Worm (Caenorhabditis elegans): Measurements from ENCODE around the gene cwf-19L1.

The cwf-19L1 gene

ce11 chrV:6120156-6120879 lies 12.7 kb downstream of the cwf-19L1 start, which contains the start of gene ceh-49:
Gene ceh-49 (minus strand): TSS chrV:6120206.
- TF ChIP-seq aly-1 (tag; optimal IDR thresholded peaks at IDR 0.05) (no peak), tra-4 (tag; optimal IDR thresholded peaks at IDR 0.05) (no peak), tbx-37 (GFP tag; conservative IDR thresholded peaks at IDR 0.05) (no peak), ceh-13 (GFP tag; optimal IDR thresholded peaks at IDR 0.05) (no peak), ceh-36 (tag; optimal IDR thresholded peaks at IDR 0.05) (no peak), ets-7 (tag; optimal IDR thresholded peaks at IDR 0.05) (no peak), ama-1 (optimal IDR thresholded peaks at IDR 0.05) (no peak), hmbx-1 (tag; optimal IDR thresholded peaks at IDR 0.05) (no peak), hmg-4 (GFP tag; optimal IDR thresholded peaks at IDR 0.05) (no peak), tbx-11 (GFP tag; IDR thresholded peaks at IDR 0.05) (no peak), F13C5.2 (tag; optimal IDR thresholded peaks at IDR 0.05) (no peak), sea-1 (GFP tag; conservative IDR thresholded peaks at IDR 0.05) (no peak), pes-1 (GFP tag; IDR thresholded peaks at IDR 0.05) (no peak), flt-1 (GFP tag; IDR thresholded peaks at IDR 0.05) (no peak), hnd-1 (tag; optimal IDR thresholded peaks at IDR 0.05) (no peak), B0310.2 (tag; optimal IDR thresholded peaks at IDR 0.05) (no peak)

ce11 chrV:6121659-6122058 lies 14.0 kb downstream of the cwf-19L1 start:
- TF ChIP-seq scrt-1 (GFP tag; IDR thresholded peaks at IDR 0.05) = no peak
- TF ChIP-seq B0310.2 (tag; optimal IDR thresholded peaks at IDR 0.05) = no peak
- TF ChIP-seq flt-1 (GFP tag; IDR thresholded peaks at IDR 0.05) = no peak
- no peak for TF ChIP-seq hnd-1 (tag; optimal IDR thresholded peaks at IDR 0.05)
- no peak for TF ChIP-seq F13C5.2 (tag; optimal IDR thresholded peaks at IDR 0.05)
- TF ChIP-seq aly-1 (tag; optimal IDR thresholded peaks at IDR 0.05) = no peak
- TF ChIP-seq hmg-4 (GFP tag; optimal IDR thresholded peaks at IDR 0.05) = no peak
- TF ChIP-seq pes-1 (GFP tag; IDR thresholded peaks at IDR 0.05) = no peak

ce11 chrV:6128355-6128754 lies 20.7 kb downstream of the cwf-19L1 start:
- TF ChIP-seq hmbx-1 (tag; optimal IDR thresholded peaks at IDR 0.05) (no peak), tra-4 (tag; optimal IDR thresholded peaks at IDR 0.05) (no peak), ama-1 (optimal IDR thresholded peaks at IDR 0.05) (no peak), B0310.2 (tag; optimal IDR thresholded peaks at IDR 0.05) (no peak), ceh-13 (GFP tag; optimal IDR thresholded peaks at IDR 0.05) (no peak), hmg-4 (GFP tag; optimal IDR thresholded peaks at IDR 0.05) (no peak), hnd-1 (tag; optimal IDR thresholded peaks at IDR 0.05) (no peak), tbx-37 (GFP tag; conservative IDR thresholded peaks at IDR 0.05) (no peak), ceh-36 (tag; optimal IDR thresholded peaks at IDR 0.05) (no peak), flt-1 (GFP tag; IDR thresholded peaks at IDR 0.05) (no peak), scrt-1 (GFP tag; IDR thresholded peaks at IDR 0.05) (no peak), F13C5.2 (tag; optimal IDR thresholded peaks at IDR 0.05) (no peak), ets-7 (tag; optimal IDR thresholded peaks at IDR 0.05) (no peak), pes-1 (GFP tag; IDR thresholded peaks at IDR 0.05) (no peak), tbx-11 (GFP tag; IDR thresholded peaks at IDR 0.05) (no peak), sea-1 (GFP tag; conservative IDR thresholded peaks at IDR 0.05) (no peak), aly-1 (tag; optimal IDR thresholded peaks at IDR 0.05) (no peak)

ce11 chrV:6131100-6131499 lies 23.5 kb downstream of the cwf-19L1 start, which contains the start of gene exp-2:
Gene exp-2 (plus strand): TSS chrV:6131400.
- TF ChIP-seq ceh-36 (tag; optimal IDR thresholded peaks at IDR 0.05) = no peak
- TF ChIP-seq tbx-11 (GFP tag; IDR thresholded peaks at IDR 0.05) = no peak
- no peak for TF ChIP-seq tra-4 (tag; optimal IDR thresholded peaks at IDR 0.05)
- no peak for TF ChIP-seq sea-1 (GFP tag; conservative IDR thresholded peaks at IDR 0.05)
- TF ChIP-seq B0310.2 (tag; optimal IDR thresholded peaks at IDR 0.05) = no peak
- no peak for TF ChIP-seq pes-1 (GFP tag; IDR thresholded peaks at IDR 0.05)
- no peak for TF ChIP-seq ama-1 (optimal IDR thresholded peaks at IDR 0.05)
- TF ChIP-seq hmbx-1 (tag; optimal IDR thresholded peaks at IDR 0.05) = no peak
- no peak for TF ChIP-seq hmg-4 (GFP tag; optimal IDR thresholded peaks at IDR 0.05)
- TF ChIP-seq ceh-13 (GFP tag; optimal IDR thresholded peaks at IDR 0.05) = no peak
- TF ChIP-seq scrt-1 (GFP tag; IDR thresholded peaks at IDR 0.05) = no peak
- no peak for TF ChIP-seq hnd-1 (tag; optimal IDR thresholded peaks at IDR 0.05)
- no peak for TF ChIP-seq F13C5.2 (tag; optimal IDR thresholded peaks at IDR 0.05)
- no peak for TF ChIP-seq tbx-37 (GFP tag; conservative IDR thresholded peaks at IDR 0.05)
- no peak for TF ChIP-seq flt-1 (GFP tag; IDR thresholded peaks at IDR 0.05)
- TF ChIP-seq aly-1 (tag; optimal IDR thresholded peaks at IDR 0.05) = no peak

- no peak for TF ChIP-seq tra-4 (tag; optimal IDR thresholded peaks at IDR 0.05)
- TF ChIP-seq sea-1 (GFP tag; conservative IDR thresholded peaks at IDR 0.05) = no peak
- TF ChIP-seq hnd-1 (tag; optimal IDR thresholded peaks at IDR 0.05) = no peak
- no peak for TF ChIP-seq scrt-1 (GFP tag; IDR thresholded peaks at IDR 0.05)
Observed at ce11 chrV:6135428-6135827, 27.8 kb downstream of the cwf-19L1 start.

ce11 chrV:6138167-6138566 lies 30.5 kb downstream of the cwf-19L1 start:
- no peak for TF ChIP-seq hmg-4 (GFP tag; optimal IDR thresholded peaks at IDR 0.05)
- no peak for TF ChIP-seq scrt-1 (GFP tag; IDR thresholded peaks at IDR 0.05)
- TF ChIP-seq ceh-13 (GFP tag; optimal IDR thresholded peaks at IDR 0.05) = no peak
- no peak for TF ChIP-seq B0310.2 (tag; optimal IDR thresholded peaks at IDR 0.05)
- TF ChIP-seq F13C5.2 (tag; optimal IDR thresholded peaks at IDR 0.05) = no peak
- TF ChIP-seq ceh-36 (tag; optimal IDR thresholded peaks at IDR 0.05) = no peak
- no peak for TF ChIP-seq pes-1 (GFP tag; IDR thresholded peaks at IDR 0.05)
- no peak for TF ChIP-seq tbx-37 (GFP tag; conservative IDR thresholded peaks at IDR 0.05)
- no peak for TF ChIP-seq tra-4 (tag; optimal IDR thresholded peaks at IDR 0.05)
- TF ChIP-seq sea-1 (GFP tag; conservative IDR thresholded peaks at IDR 0.05) = no peak
- TF ChIP-seq flt-1 (GFP tag; IDR thresholded peaks at IDR 0.05) = no peak
- TF ChIP-seq ets-7 (tag; optimal IDR thresholded peaks at IDR 0.05) = no peak
- TF ChIP-seq aly-1 (tag; optimal IDR thresholded peaks at IDR 0.05) = no peak
- no peak for TF ChIP-seq hmbx-1 (tag; optimal IDR thresholded peaks at IDR 0.05)
- no peak for TF ChIP-seq ama-1 (optimal IDR thresholded peaks at IDR 0.05)
- no peak for TF ChIP-seq tbx-11 (GFP tag; IDR thresholded peaks at IDR 0.05)

Data from whole organism, early embryonic.